Worm (Caenorhabditis elegans) whole organism, L1 larva: Measurements from ENCODE around the gene acs-5.

Experiments
- dsc-1 ChIP-seq: sonication (generic microtip); optimal IDR thresholded peaks from 2 replicates; lab custom pipeline; 2016; ENCODE audit warnings: mild to moderate bottlenecking, missing genetic modification characterization, missing compliant biosample characterization
- mep-1 ChIP-seq: fragments of 150-350 bp; optimal IDR thresholded peaks from 2 replicates; lab custom pipeline; 2014; ENCODE audit warnings: missing biosample characterization, missing genetic modification characterization
- sox-4 ChIP-seq: sonication (generic microtip); optimal IDR thresholded peaks from 2 replicates; lab custom pipeline; 2016; ENCODE audit warnings: missing genetic modification characterization, missing compliant biosample characterization
- unc-30 ChIP-seq: sonication (generic microtip); optimal IDR thresholded peaks from 2 replicates; lab custom pipeline; 2017; ENCODE audit warnings: missing biosample characterization, missing genetic modification characterization
- zag-1 ChIP-seq: fragments of 150-350 bp; optimal IDR thresholded peaks from 2 replicates; lab custom pipeline; 2014; ENCODE audit warnings: missing biosample characterization, missing genetic modification characterization
- ztf-4 ChIP-seq: fragments of 150-350 bp; optimal IDR thresholded peaks from 2 replicates; lab custom pipeline; 2014; ENCODE audit warnings: missing biosample characterization, missing genetic modification characterization

ce11 chrIII:13530838-13531237, 12.5 kb downstream of the acs-5 start:
- TF ChIP-seq mep-1 (tag; lab: Kevin White, UChicago): no peak
- TF ChIP-seq ztf-4 (tag; lab: Kevin White, UChicago): no peak
- TF ChIP-seq sox-4 (tag; lab: Kevin White, UChicago): no peak
- no peak for TF ChIP-seq dsc-1 (tag; lab: Kevin White, UChicago)
- TF ChIP-seq zag-1: no peak
- no peak for TF ChIP-seq unc-30 (tag; lab: Kevin White, UChicago)
